Fruit fly (Drosophila melanogaster) whole organism, prepupa: ENCODE results near the gene CG13239.

Experiments
- Blimp-1 ChIP-seq: fragments of 200-800 bp; sonication (Bioruptor generic); optimal IDR thresholded peaks from 3 replicates; lab custom pipeline; 2017; ENCODE audit warnings: missing biosample characterization, missing genetic modification characterization, mild to moderate bottlenecking, moderate library complexity, missing genetic modification reagents
- CG10631 ChIP-seq: fragments of 200-800 bp; sonication (Bioruptor generic); optimal IDR thresholded peaks from 2 replicates; lab custom pipeline; 2016; ENCODE audit warnings: missing biosample characterization, missing genetic modification characterization
- CG10669 ChIP-seq: fragments of 200-800 bp; sonication (Bioruptor generic); optimal IDR thresholded peaks from 3 replicates; lab custom pipeline; 2018; ENCODE audit warnings: missing biosample characterization, mild to moderate bottlenecking, missing genetic modification characterization, moderate library complexity
- CG11294 ChIP-seq: fragments of 200-800 bp; sonication (Bioruptor generic); IDR thresholded peaks from 2 replicates; pipeline ENCODE4 v1.3.6; 2022; ENCODE audit warnings: missing biosample characterization, missing genetic modification characterization
- CG11762 ChIP-seq: fragments of 200-800 bp; sonication (Bioruptor generic); optimal IDR thresholded peaks from 3 replicates; lab custom pipeline; 2016; ENCODE audit warnings: missing biosample characterization, missing genetic modification characterization; ENCODE audit not compliant: insufficient read depth
- CG11902 ChIP-seq: fragments of 200-800 bp; sonication (Bioruptor generic); optimal IDR thresholded peaks from 3 replicates; lab custom pipeline; 2016; ENCODE audit warnings: missing biosample characterization, missing genetic modification characterization
- CG15336 ChIP-seq: fragments of 200-800 bp; sonication (Bioruptor generic); IDR thresholded peaks from 2 replicates; pipeline ENCODE4 v1.3.6; 2022; ENCODE audit warnings: missing biosample characterization, missing genetic modification characterization
- CG1621 ChIP-seq: fragments of 200-800 bp; sonication (Bioruptor generic); optimal IDR thresholded peaks from 3 replicates; lab custom pipeline; 2018; ENCODE audit warnings: missing biosample characterization, mild to moderate bottlenecking, missing genetic modification characterization
- CG3032 ChIP-seq: fragments of 200-800 bp; optimal IDR thresholded peaks from 2 replicates; lab custom pipeline; 2019; ENCODE audit warnings: missing biosample characterization, mild to moderate bottlenecking, missing genetic modification characterization, moderate library complexity
- CG32006 ChIP-seq: fragments of 200-800 bp; sonication (Bioruptor generic); optimal IDR thresholded peaks from 3 replicates; lab custom pipeline; 2017; ENCODE audit warnings: missing biosample characterization, mild to moderate bottlenecking, missing genetic modification characterization
- CG34406 ChIP-seq: fragments of 200-800 bp; sonication (Bioruptor generic); optimal IDR thresholded peaks from 3 replicates; lab custom pipeline; 2016; ENCODE audit warnings: missing biosample characterization, missing genetic modification characterization
- CG4318 ChIP-seq: fragments of 200-800 bp; sonication (Bioruptor generic); optimal IDR thresholded peaks from 3 replicates; lab custom pipeline; 2017; ENCODE audit warnings: missing biosample characterization, mild to moderate bottlenecking, missing genetic modification characterization
- CG6163 ChIP-seq: fragments of 200-800 bp; sonication (Bioruptor generic); IDR thresholded peaks from 3 replicates; pipeline ENCODE4 v1.3.6; 2022; ENCODE audit warnings: missing biosample characterization, missing genetic modification characterization
- CG6276 ChIP-seq: fragments of 200-800 bp; sonication (Bioruptor generic); optimal IDR thresholded peaks from 2 replicates; lab custom pipeline; 2017; ENCODE audit warnings: missing biosample characterization, mild to moderate bottlenecking, missing genetic modification characterization
- CG6792 ChIP-seq: fragments of 200-800 bp; sonication (Bioruptor generic); optimal IDR thresholded peaks from 3 replicates; lab custom pipeline; 2016; ENCODE audit warnings: missing biosample characterization, missing genetic modification characterization
- CG6808 ChIP-seq: fragments of 200-800 bp; sonication (Bioruptor generic); optimal IDR thresholded peaks from 3 replicates; lab custom pipeline; 2017; ENCODE audit warnings: missing biosample characterization, missing genetic modification characterization, mild to moderate bottlenecking, moderate library complexity, missing genetic modification reagents
- CG7368 ChIP-seq: fragments of 200-800 bp; sonication (Bioruptor generic); optimal IDR thresholded peaks from 3 replicates; lab custom pipeline; 2016; ENCODE audit warnings: missing biosample characterization, missing genetic modification characterization
- CG8119 ChIP-seq: fragments of 200-800 bp; sonication (Bioruptor generic); IDR thresholded peaks from 3 replicates; pipeline ENCODE4 v1.3.6; 2022; ENCODE audit warnings: missing biosample characterization, missing genetic modification characterization
- CG8319 ChIP-seq: fragments of 200-800 bp; sonication (Bioruptor generic); optimal IDR thresholded peaks from 3 replicates; lab custom pipeline; 2016; ENCODE audit warnings: missing biosample characterization, missing genetic modification characterization
- CG8632 ChIP-seq: fragments of 200-800 bp; sonication (Bioruptor generic); optimal IDR thresholded peaks from 3 replicates; lab custom pipeline; 2016; ENCODE audit warnings: missing biosample characterization, missing genetic modification characterization
- CG9139 ChIP-seq: fragments of 200-800 bp; sonication (Bioruptor generic); optimal IDR thresholded peaks from 3 replicates; lab custom pipeline; 2017; ENCODE audit warnings: missing biosample characterization, mild to moderate bottlenecking, missing genetic modification characterization
- Eip75B ChIP-seq: fragments of 200-800 bp; sonication (Bioruptor generic); optimal IDR thresholded peaks from 3 replicates; lab custom pipeline; 2016; ENCODE audit warnings: missing biosample characterization, missing genetic modification characterization
- Eip78C ChIP-seq: fragments of 200-800 bp; sonication (Bioruptor generic); peaks from one replicate; lab custom pipeline; 2016; ENCODE audit warnings: missing biosample characterization, missing genetic modification characterization
- Eip93F ChIP-seq: fragments of 200-800 bp; sonication (Bioruptor generic); optimal IDR thresholded peaks from 2 replicates; lab custom pipeline; 2016; ENCODE audit warnings: missing biosample characterization, mild to moderate bottlenecking, missing genetic modification characterization
- Ets21C ChIP-seq: fragments of 200-800 bp; sonication (Bioruptor generic); optimal IDR thresholded peaks from 3 replicates; lab custom pipeline; 2016; ENCODE audit warnings: missing biosample characterization, missing genetic modification characterization
- Ets96B ChIP-seq: fragments of 200-800 bp; optimal IDR thresholded peaks from 2 replicates; lab custom pipeline; 2019; ENCODE audit warnings: missing biosample characterization, mild to moderate bottlenecking, missing genetic modification characterization, moderate library complexity
- Gug ChIP-seq: fragments of 200-800 bp; sonication (Bioruptor generic); IDR thresholded peaks from 2 replicates; pipeline ENCODE4 v1.3.6; 2022; ENCODE audit warnings: missing biosample characterization, missing genetic modification characterization
- Hr38 ChIP-seq: sonication (Bioruptor generic); optimal IDR thresholded peaks from 2 replicates; lab custom pipeline; 2016; ENCODE audit warnings: missing biosample characterization, missing genetic modification characterization
- Hr39 ChIP-seq: fragments of 200-800 bp; sonication (Bioruptor generic); optimal IDR thresholded peaks from 2 replicates; lab custom pipeline; 2016; ENCODE audit warnings: missing biosample characterization, missing genetic modification characterization
- Hr4 ChIP-seq: fragments of 200-800 bp; sonication (Bioruptor generic); optimal IDR thresholded peaks from 3 replicates; lab custom pipeline; 2016; ENCODE audit warnings: missing biosample characterization, missing genetic modification characterization
- Lpt ChIP-seq: fragments of 200-800 bp; sonication (Bioruptor generic); optimal IDR thresholded peaks from 3 replicates; lab custom pipeline; 2016; ENCODE audit warnings: missing biosample characterization, missing genetic modification characterization
- Met ChIP-seq: fragments of 200-800 bp; sonication (Bioruptor generic); optimal IDR thresholded peaks from 3 replicates; lab custom pipeline; 2016; ENCODE audit warnings: missing biosample characterization, missing genetic modification characterization
- OdsH ChIP-seq: fragments of 200-800 bp; sonication (Bioruptor generic); optimal IDR thresholded peaks from 3 replicates; lab custom pipeline; 2016; ENCODE audit warnings: missing biosample characterization, missing genetic modification characterization
- Smox ChIP-seq: fragments of 200-800 bp; sonication (Bioruptor generic); optimal IDR thresholded peaks from 3 replicates; lab custom pipeline; 2016; ENCODE audit warnings: missing biosample characterization, missing genetic modification characterization
- Sox102F ChIP-seq: fragments of 200-800 bp; sonication (Bioruptor generic); optimal IDR thresholded peaks from 2 replicates; lab custom pipeline; 2016; ENCODE audit warnings: missing biosample characterization, mild to moderate bottlenecking, missing genetic modification characterization
- Sox14 ChIP-seq: fragments of 200-800 bp; sonication (Bioruptor generic); optimal IDR thresholded peaks from 3 replicates; lab custom pipeline; 2016; ENCODE audit warnings: missing biosample characterization, missing genetic modification characterization
- Sox15 ChIP-seq: fragments of 200-800 bp; sonication (Bioruptor generic); optimal IDR thresholded peaks from 3 replicates; lab custom pipeline; 2016; ENCODE audit warnings: missing biosample characterization, missing genetic modification characterization
- achi ChIP-seq: fragments of 200-800 bp; sonication (Bioruptor generic); optimal IDR thresholded peaks from 3 replicates; lab custom pipeline; 2016; ENCODE audit warnings: missing biosample characterization, missing genetic modification characterization
- acj6 ChIP-seq: fragments of 200-800 bp; sonication (Bioruptor generic); optimal IDR thresholded peaks from 3 replicates; lab custom pipeline; 2016; ENCODE audit warnings: missing biosample characterization, missing genetic modification characterization
- cyc ChIP-seq: fragments of 200-800 bp; sonication (Bioruptor generic); optimal IDR thresholded peaks from 3 replicates; lab custom pipeline; 2016; ENCODE audit warnings: missing biosample characterization, missing genetic modification characterization
- dsx ChIP-seq: fragments of 200-800 bp; optimal IDR thresholded peaks from 3 replicates; lab custom pipeline; 2019; ENCODE audit warnings: missing biosample characterization, mild to moderate bottlenecking, missing genetic modification characterization, moderate library complexity; ENCODE audit not compliant: poor library complexity, severe bottlenecking
- eg ChIP-seq: fragments of 200-800 bp; sonication (Bioruptor generic); IDR thresholded peaks from 3 replicates; pipeline ENCODE4 v1.3.6; 2022; ENCODE audit warnings: missing biosample characterization, missing genetic modification characterization
- esn ChIP-seq: fragments of 200-800 bp; sonication (Bioruptor generic); optimal IDR thresholded peaks from 2 replicates; lab custom pipeline; 2016; ENCODE audit warnings: missing biosample characterization, mild to moderate bottlenecking, missing genetic modification characterization, moderate library complexity
- fd59A ChIP-seq: fragments of 200-800 bp; sonication (Bioruptor generic); optimal IDR thresholded peaks from 2 replicates; lab custom pipeline; 2017; ENCODE audit warnings: missing biosample characterization, mild to moderate bottlenecking, missing genetic modification characterization, missing genetic modification reagents
- fd85E ChIP-seq: fragments of 200-800 bp; sonication (Bioruptor generic); optimal IDR thresholded peaks from 3 replicates; lab custom pipeline; 2016; ENCODE audit warnings: missing biosample characterization, missing genetic modification characterization
- fkh ChIP-seq: fragments of 200-800 bp; sonication (Bioruptor generic); optimal IDR thresholded peaks from 3 replicates; lab custom pipeline; 2017; ENCODE audit warnings: missing biosample characterization, mild to moderate bottlenecking, missing genetic modification characterization, moderate library complexity
- lz ChIP-seq: fragments of 200-800 bp; sonication (Bioruptor generic); optimal IDR thresholded peaks from 3 replicates; lab custom pipeline; 2016; ENCODE audit warnings: missing biosample characterization, missing genetic modification characterization
- pdm3 ChIP-seq: fragments of 200-800 bp; sonication (Bioruptor generic); optimal IDR thresholded peaks from 3 replicates; lab custom pipeline; 2016; ENCODE audit warnings: missing biosample characterization, missing genetic modification characterization
- salr ChIP-seq, 2 experiments: fragments of 200-800 bp; sonication (Bioruptor generic); optimal IDR thresholded peaks; 3 replicates each; lab custom pipeline; 2016 to 2018; ENCODE audit warnings: missing biosample characterization in 2 of 2, missing genetic modification characterization in 2 of 2, mild to moderate bottlenecking in 1 of 2
- spab ChIP-seq: fragments of 200-800 bp; sonication (Bioruptor generic); optimal IDR thresholded peaks from 2 replicates; lab custom pipeline; 2017; ENCODE audit warnings: missing biosample characterization, mild to moderate bottlenecking, missing genetic modification characterization, missing genetic modification reagents
- svp ChIP-seq: fragments of 200-800 bp; sonication (Bioruptor generic); peaks from one replicate; lab custom pipeline; 2016; ENCODE audit warnings: missing biosample characterization, missing genetic modification characterization
- topi ChIP-seq: fragments of 200-800 bp; sonication (Bioruptor generic); optimal IDR thresholded peaks from 3 replicates; lab custom pipeline; 2016; ENCODE audit warnings: missing biosample characterization, missing genetic modification characterization
- vri ChIP-seq: fragments of 200-800 bp; sonication (Bioruptor generic); optimal IDR thresholded peaks from 3 replicates; lab custom pipeline; 2016; ENCODE audit warnings: missing biosample characterization, mild to moderate bottlenecking, missing genetic modification characterization

CG13239 gene

DNA sequence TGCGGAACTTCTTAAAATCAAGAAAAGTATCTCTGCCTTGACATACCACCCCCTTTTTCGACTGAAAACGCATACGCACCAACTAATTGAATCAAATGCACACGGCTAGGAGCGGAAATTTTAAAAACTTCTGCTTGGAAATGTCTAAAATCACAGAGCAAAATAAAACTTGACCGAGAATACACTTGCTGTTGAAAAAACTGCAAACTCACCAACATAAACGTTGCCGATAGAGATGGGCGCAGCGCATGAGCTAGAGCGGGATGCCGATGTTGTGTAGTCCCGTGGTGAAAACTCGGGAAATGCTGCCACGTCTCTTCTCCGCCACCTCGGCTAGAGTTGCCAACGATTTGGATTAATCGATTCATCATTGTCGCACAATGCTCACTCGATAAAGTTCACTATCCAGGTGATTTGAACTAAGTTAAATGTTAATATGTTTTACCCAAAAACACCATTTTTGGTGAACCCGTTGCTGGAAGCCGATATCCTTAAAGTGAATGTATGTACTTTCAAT lies 11.3 kb downstream of the CG13239 start, which contains the start of the genes CG11109 and Arf1:
TSS of gene CG11109 (plus strand) at position 356 of the 517 bp plus-strand sequence.
TSS of gene Arf1 (minus strand) at position 387 of the 517 bp plus-strand sequence.
- TF ChIP-seq CG8632 (GFP tag; lab: Kevin White, UChicago) (no peak), CG11294 (no peak), CG7368 (GFP tag; lab: Kevin White, UChicago) (no peak), fkh (GFP tag; lab: Kevin White, UChicago) (peak; percentile 27), Eip93F (GFP tag; lab: Kevin White, UChicago) (no peak), Smox (GFP tag; lab: Kevin White, UChicago) (no peak), svp (peak; percentile 79), Eip75B (GFP tag; lab: Kevin White, UChicago) (no peak), Sox14 (GFP tag; lab: Kevin White, UChicago) (no peak), pdm3 (no peak), cyc (GFP tag; lab: Kevin White, UChicago) (no peak), Hr4 (GFP tag; lab: Kevin White, UChicago) (no peak), Ets96B (tag; lab: Kevin White, UChicago) (no peak), Lpt (no peak), Ets21C (GFP tag; lab: Kevin White, UChicago) (no peak), Hr39 (no peak), salr (GFP tag; optimal IDR thresholded peaks at IDR 0.05; lab: Kevin White, UChicago) (no peak), CG10631 (GFP tag; lab: Kevin White, UChicago) (no peak), Eip78C (GFP tag; lab: Kevin White, UChicago) (peak; percentile 24), CG1621 (tag; lab: Kevin White, UChicago) (peak; percentile 15), Blimp-1 (GFP tag; lab: Kevin White, UChicago) (no peak), spab (GFP tag; lab: Kevin White, UChicago) (no peak), CG6792 (GFP tag; lab: Kevin White, UChicago) (no peak), CG8319 (GFP tag; lab: Kevin White, UChicago) (no peak), Hr38 (no peak), CG32006 (GFP tag; lab: Kevin White, UChicago) (no peak), CG6163 (GFP tag; lab: Robert Waterston, UW) (peak; percentile 23; the same call in 1 of the 3 replicates), achi (GFP tag; lab: Kevin White, UChicago) (no peak), lz (GFP tag; lab: Kevin White, UChicago) (no peak), CG9139 (GFP tag; lab: Kevin White, UChicago) (no peak), Met (no peak), CG8119 (0 out of 3 replicates have a peak, but pooled peaks have one; percentile 27), CG6276 (GFP tag; lab: Kevin White, UChicago) (no peak), CG11902 (no peak), topi (GFP tag; lab: Kevin White, UChicago) (no peak), eg (GFP tag; lab: Robert Waterston, UW) (no peak), CG11762 (no peak), Sox102F (no peak), Sox15 (GFP tag; lab: Kevin White, UChicago) (no peak), fd59A (GFP tag; lab: Kevin White, UChicago) (no peak), dsx (peak; percentile 1), OdsH (GFP tag; lab: Kevin White, UChicago) (no peak), fd85E (no peak), CG10669 (GFP tag; lab: Kevin White, UChicago) (no peak), CG6808 (GFP tag; lab: Kevin White, UChicago) (peak; percentile 9), vri (GFP tag; lab: Kevin White, UChicago) (no peak), acj6 (GFP tag; lab: Kevin White, UChicago) (no peak), CG15336 (GFP tag; lab: Robert Waterston, UW) (no peak), CG4318 (GFP tag; lab: Kevin White, UChicago) (no peak), CG3032 (tag; lab: Kevin White, UChicago) (no peak), CG34406 (GFP tag; lab: Kevin White, UChicago) (no peak), Gug (GFP tag; lab: Robert Waterston, UW) (no peak), esn (GFP tag; lab: Kevin White, UChicago) (peak; percentile 18)
